Worm (Caenorhabditis elegans) whole organism, L4/young adult: ENCODE measurements around the gene F09E10.5.

Experiments
- dao-5 ChIP-seq: sonication (generic microtip); optimal IDR thresholded peaks from 2 replicates; lab custom pipeline; 2016; ENCODE audit warnings: missing genotype, missing genetic modification characterization, moderate library complexity, missing compliant biosample characterization
- him-1 ChIP-seq: sonication (generic microtip); optimal IDR thresholded peaks from 2 replicates; lab custom pipeline; 2016; ENCODE audit warnings: missing genotype, missing genetic modification reagents, missing genetic modification characterization, missing compliant biosample characterization

DNA sequence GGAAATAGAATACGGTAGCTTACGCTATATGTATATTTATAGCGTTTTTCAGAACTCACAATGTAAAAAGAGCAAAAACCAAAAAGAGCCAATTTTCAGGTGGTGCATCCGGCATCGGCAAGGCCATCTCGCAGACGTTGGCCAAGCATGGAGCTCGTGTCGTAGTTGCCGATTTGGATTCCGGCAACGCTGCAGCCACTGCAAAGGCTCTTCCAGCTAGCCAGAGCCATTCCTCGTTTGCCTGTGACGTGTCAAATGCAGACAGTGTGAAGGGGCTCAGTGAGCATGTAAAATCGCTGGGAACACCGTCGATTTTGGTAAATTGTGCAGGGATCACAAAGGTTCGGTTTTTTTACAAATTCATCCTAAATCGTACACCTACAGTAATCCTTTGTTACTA lies 7.1 kb downstream of the F09E10.5 start:
- no peak for TF ChIP-seq him-1 (tag; lab: Kevin White, UChicago)
- no peak for TF ChIP-seq dao-5 (tag; lab: Kevin White, UChicago)
